Fruit fly (Drosophila melanogaster) whole organism, embryonic: ENCODE data around the gene CG10445.

Source experiments
- Bdp1 ChIP-seq: fragments of 200-800 bp; sonication (Bioruptor generic); optimal IDR thresholded peaks from 3 replicates; lab custom pipeline; 2016; ENCODE audit warnings: missing biosample characterization, missing genetic modification characterization
- Bgb ChIP-seq: fragments of 200-800 bp; sonication (Bioruptor generic); IDR thresholded peaks from 2 replicates; pipeline ENCODE4 v1.3.6; 2022; ENCODE audit warnings: missing biosample characterization, missing genetic modification characterization; ENCODE audit not compliant: partially characterized antibody
- CG10565 ChIP-seq: fragments of 200-800 bp; sonication (Bioruptor generic); optimal IDR thresholded peaks from 3 replicates; lab custom pipeline; 2016; ENCODE audit warnings: missing biosample characterization, mild to moderate bottlenecking, missing genetic modification characterization
- CG11085 ChIP-seq: fragments of 200-800 bp; sonication (Bioruptor generic); IDR thresholded peaks from 2 replicates; pipeline ENCODE4 v1.3.6; 2022; ENCODE audit warnings: missing biosample characterization, missing genetic modification characterization
- CG12299 ChIP-seq: fragments of 200-800 bp; sonication (Bioruptor generic); optimal IDR thresholded peaks from 2 replicates; lab custom pipeline; 2018; ENCODE audit warnings: missing biosample characterization, mild to moderate bottlenecking, missing genetic modification characterization
- CG12391 ChIP-seq: fragments of 200-800 bp; sonication (Bioruptor generic); optimal IDR thresholded peaks from 3 replicates; lab custom pipeline; 2018; ENCODE audit warnings: missing biosample characterization, mild to moderate bottlenecking, missing genetic modification characterization, moderate library complexity
- CG13894 ChIP-seq: fragments of 200-800 bp; sonication (Bioruptor generic); optimal IDR thresholded peaks from 3 replicates; lab custom pipeline; 2018; ENCODE audit warnings: missing biosample characterization, mild to moderate bottlenecking, missing genetic modification characterization, moderate library complexity
- CG14014 ChIP-seq: fragments of 200-800 bp; sonication (Bioruptor generic); IDR thresholded peaks from 2 replicates; pipeline ENCODE4 v1.3.6; 2022; ENCODE audit warnings: missing biosample characterization, missing genetic modification characterization
- CG14860 ChIP-seq: fragments of 200-800 bp; sonication (Bioruptor generic); IDR thresholded peaks from 3 replicates; pipeline ENCODE4 v1.3.6; 2022; ENCODE audit warnings: missing biosample characterization, missing genetic modification characterization; ENCODE audit not compliant: partially characterized antibody
- CG2202 ChIP-seq: fragments of 200-800 bp; sonication (Bioruptor generic); optimal IDR thresholded peaks from 2 replicates; lab custom pipeline; 2018; ENCODE audit warnings: missing biosample characterization, mild to moderate bottlenecking, missing genetic modification characterization
- CG3065 ChIP-seq: fragments of 200-800 bp; sonication (Bioruptor generic); optimal IDR thresholded peaks from 2 replicates; lab custom pipeline; 2016; ENCODE audit warnings: missing biosample characterization, missing genetic modification characterization
- CG31224 ChIP-seq: fragments of 200-800 bp; sonication (Bioruptor generic); IDR thresholded peaks from 2 replicates; pipeline ENCODE4 v1.3.6; 2022; ENCODE audit warnings: missing biosample characterization, missing genetic modification characterization
- CG32767 ChIP-seq: fragments of 200-800 bp; sonication (Bioruptor generic); IDR thresholded peaks from 2 replicates; pipeline ENCODE4 v1.3.6; 2022; ENCODE audit warnings: missing biosample characterization, missing genetic modification characterization
- CG3281 ChIP-seq: fragments of 200-800 bp; sonication (Bioruptor generic); optimal IDR thresholded peaks from 3 replicates; lab custom pipeline; 2017; ENCODE audit warnings: missing biosample characterization, mild to moderate bottlenecking, missing genetic modification characterization
- CG7372 ChIP-seq: fragments of 200-800 bp; sonication (Bioruptor generic); IDR thresholded peaks from 2 replicates; pipeline ENCODE4 v1.3.6; 2022; ENCODE audit warnings: missing biosample characterization, missing genetic modification characterization
- CG7839 ChIP-seq: fragments of 200-800 bp; sonication (Bioruptor generic); optimal IDR thresholded peaks from 3 replicates; lab custom pipeline; 2018; ENCODE audit warnings: missing biosample characterization, mild to moderate bottlenecking, missing genetic modification characterization, moderate library complexity
- CG8924 ChIP-seq: fragments of 200-800 bp; optimal IDR thresholded peaks from 3 replicates; lab custom pipeline; 2019; ENCODE audit warnings: missing biosample characterization, mild to moderate bottlenecking, missing genetic modification characterization, moderate library complexity
- CTCF ChIP-seq: fragments of 200-800 bp; sonication (Bioruptor generic); optimal IDR thresholded peaks from 2 replicates; lab custom pipeline; 2017; ENCODE audit warnings: missing biosample characterization, mild to moderate bottlenecking, missing genetic modification characterization, moderate library complexity
- Chrac-16 ChIP-seq: fragments of 200-800 bp; sonication (Bioruptor generic); optimal IDR thresholded peaks from 3 replicates; lab custom pipeline; 2016; ENCODE audit warnings: missing biosample characterization, missing genetic modification characterization
- Dbx ChIP-seq: fragments of 200-800 bp; sonication (Bioruptor generic); IDR thresholded peaks from 3 replicates; pipeline ENCODE4 v1.3.6; 2022; ENCODE audit warnings: missing biosample characterization, missing genetic modification characterization
- Dip3 ChIP-seq: fragments of 200-800 bp; sonication (Bioruptor generic); optimal IDR thresholded peaks from 3 replicates; lab custom pipeline; 2016; ENCODE audit warnings: missing biosample characterization, missing genetic modification characterization
- Gug ChIP-seq: fragments of 200-800 bp; sonication (Bioruptor generic); IDR thresholded peaks from 4 replicates; pipeline ENCODE4 v1.3.6; 2022; ENCODE audit warnings: missing biosample characterization, missing genetic modification characterization
- Hand ChIP-seq: fragments of 200-800 bp; sonication (Bioruptor generic); optimal IDR thresholded peaks from 2 replicates; lab custom pipeline; 2017; ENCODE audit warnings: mild to moderate bottlenecking, missing biosample characterization, missing genetic modification reagents, missing genetic modification characterization
- MBD-R2 ChIP-seq: fragments of 200-800 bp; sonication (Bioruptor generic); IDR thresholded peaks from 2 replicates; pipeline ENCODE4 v1.3.6; 2022; ENCODE audit warnings: missing biosample characterization, missing genetic modification characterization
- Med ChIP-seq: fragments of 200-800 bp; sonication (Bioruptor generic); peaks from one replicate; lab custom pipeline; 2016; ENCODE audit warnings: missing biosample characterization, missing genetic modification characterization, mild to moderate bottlenecking, inconsistent platforms, moderate library complexity
- NK7.1 ChIP-seq: fragments of 200-800 bp; sonication (Bioruptor generic); optimal IDR thresholded peaks from 3 replicates; lab custom pipeline; 2016; ENCODE audit warnings: missing biosample characterization, missing genetic modification characterization
- Nf-YB ChIP-seq: fragments of 200-800 bp; sonication (Bioruptor generic); optimal IDR thresholded peaks from 3 replicates; lab custom pipeline; 2019; ENCODE audit warnings: missing biosample characterization, mild to moderate bottlenecking, missing genetic modification characterization, moderate library complexity
- Nf-YC ChIP-seq: fragments of 200-800 bp; optimal IDR thresholded peaks from 3 replicates; lab custom pipeline; 2019; ENCODE audit warnings: missing biosample characterization, mild to moderate bottlenecking, missing genetic modification characterization, moderate library complexity
- Oli ChIP-seq: fragments of 200-800 bp; sonication (Bioruptor generic); optimal IDR thresholded peaks from 2 replicates; lab custom pipeline; 2018; ENCODE audit warnings: missing biosample characterization, mild to moderate bottlenecking, missing genetic modification characterization, moderate library complexity
- Side ChIP-seq: fragments of 200-800 bp; sonication (Bioruptor generic); optimal IDR thresholded peaks from 2 replicates; lab custom pipeline; 2016; ENCODE audit warnings: missing biosample characterization, missing genetic modification characterization
- Sin3A ChIP-seq: fragments of >200 bp; optimal IDR thresholded peaks from 2 replicates; lab custom pipeline; 2018
- Sry-β ChIP-seq: fragments of 200-800 bp; sonication (Bioruptor generic); optimal IDR thresholded peaks from 2 replicates; lab custom pipeline; 2018; ENCODE audit warnings: missing biosample characterization, mild to moderate bottlenecking, missing genetic modification characterization, moderate library complexity
- Xbp1 ChIP-seq: fragments of 200-800 bp; sonication (Bioruptor generic); optimal IDR thresholded peaks from 3 replicates; lab custom pipeline; 2016; ENCODE audit warnings: missing biosample characterization, mild to moderate bottlenecking, missing genetic modification characterization
- al ChIP-seq: fragments of 200-800 bp; sonication (Bioruptor generic); IDR thresholded peaks from 2 replicates; pipeline ENCODE4 v1.3.6; 2022; ENCODE audit warnings: missing biosample characterization, missing genetic modification characterization
- ap ChIP-seq: fragments of 200-800 bp; sonication (Bioruptor generic); IDR thresholded peaks from 2 replicates; pipeline ENCODE4 v1.3.6; 2022; ENCODE audit warnings: missing biosample characterization, missing genetic modification characterization
- bcd ChIP-seq: fragments of 200-800 bp; sonication (Bioruptor generic); optimal IDR thresholded peaks from 2 replicates; lab custom pipeline; 2017; ENCODE audit warnings: missing biosample characterization, mild to moderate bottlenecking, missing genetic modification characterization
- br ChIP-seq: fragments of >200 bp; optimal IDR thresholded peaks from 2 replicates; lab custom pipeline; 2017
- btn ChIP-seq: fragments of 200-800 bp; sonication (Bioruptor generic); optimal IDR thresholded peaks from 2 replicates; lab custom pipeline; 2016; ENCODE audit warnings: missing biosample characterization, missing genetic modification characterization
- crc ChIP-seq: fragments of 200-800 bp; sonication (Bioruptor generic); optimal IDR thresholded peaks from 2 replicates; lab custom pipeline; 2016; ENCODE audit warnings: missing biosample characterization, missing genetic modification characterization
- gfzf ChIP-seq: fragments of 200-800 bp; sonication (Bioruptor generic); optimal IDR thresholded peaks from 2 replicates; lab custom pipeline; 2016; ENCODE audit warnings: missing biosample characterization, mild to moderate bottlenecking, missing genetic modification characterization, moderate library complexity
- ham ChIP-seq: fragments of 200-800 bp; sonication (Bioruptor generic); IDR thresholded peaks from 2 replicates; pipeline ENCODE4 v1.3.6; 2022; ENCODE audit warnings: missing biosample characterization, missing genetic modification characterization
- ind ChIP-seq: fragments of 200-800 bp; sonication (Bioruptor generic); optimal IDR thresholded peaks from 3 replicates; lab custom pipeline; 2016; ENCODE audit warnings: missing biosample characterization, missing genetic modification characterization
- jumu ChIP-seq: fragments of 200-800 bp; sonication (Bioruptor generic); optimal IDR thresholded peaks from 3 replicates; lab custom pipeline; 2016; ENCODE audit warnings: missing biosample characterization, missing genetic modification characterization
- maf-S ChIP-seq: fragments of 200-800 bp; sonication (Bioruptor generic); optimal IDR thresholded peaks from 2 replicates; lab custom pipeline; 2016; ENCODE audit warnings: missing biosample characterization, missing genetic modification characterization
- pan ChIP-seq, 4 experiments: fragments of >200 bp in 3 of 4; fragments of 200-800 bp in 1 of 4; sonication (Bioruptor generic) in 1 of 4; optimal IDR thresholded peaks in 3 of 4; IDR thresholded peaks in 1 of 4; 2 replicates each; pipeline versions ENCODE4 v1.3.6 to Lab custom; 2017 to 2022; ENCODE audit warnings: missing biosample characterization in 2 of 4, missing genetic modification characterization in 2 of 4, mixed read lengths in 1 of 4
- pum ChIP-seq: fragments of 200-800 bp; sonication (Bioruptor generic); optimal IDR thresholded peaks from 2 replicates; lab custom pipeline; 2016; ENCODE audit warnings: missing biosample characterization, missing genetic modification characterization
- sna ChIP-seq: fragments of 200-800 bp; sonication (Bioruptor generic); IDR thresholded peaks from 2 replicates; pipeline ENCODE4 v1.3.6; 2022; ENCODE audit warnings: missing biosample characterization, missing genetic modification characterization; ENCODE audit not compliant: partially characterized antibody
- stwl ChIP-seq: fragments of 200-800 bp; sonication (Bioruptor generic); optimal IDR thresholded peaks from 3 replicates; lab custom pipeline; 2018; ENCODE audit warnings: missing biosample characterization, mild to moderate bottlenecking, missing genetic modification characterization, moderate library complexity
- trem ChIP-seq: fragments of 200-800 bp; optimal IDR thresholded peaks from 3 replicates; lab custom pipeline; 2019; ENCODE audit warnings: missing biosample characterization, mild to moderate bottlenecking, missing genetic modification characterization, moderate library complexity
- tx ChIP-seq: fragments of 200-800 bp; sonication (Bioruptor generic); optimal IDR thresholded peaks from 2 replicates; lab custom pipeline; 2016; ENCODE audit warnings: missing biosample characterization, missing genetic modification characterization
- usp ChIP-seq: fragments of >200 bp; optimal IDR thresholded peaks from 2 replicates; lab custom pipeline; 2017; ENCODE audit warnings: missing biosample characterization, missing genetic modification characterization
- zen ChIP-seq: fragments of 200-800 bp; sonication (Bioruptor generic); optimal IDR thresholded peaks from 3 replicates; lab custom pipeline; 2018; ENCODE audit warnings: missing biosample characterization, mild to moderate bottlenecking, missing genetic modification characterization, moderate library complexity

CG10445 gene

DNA sequence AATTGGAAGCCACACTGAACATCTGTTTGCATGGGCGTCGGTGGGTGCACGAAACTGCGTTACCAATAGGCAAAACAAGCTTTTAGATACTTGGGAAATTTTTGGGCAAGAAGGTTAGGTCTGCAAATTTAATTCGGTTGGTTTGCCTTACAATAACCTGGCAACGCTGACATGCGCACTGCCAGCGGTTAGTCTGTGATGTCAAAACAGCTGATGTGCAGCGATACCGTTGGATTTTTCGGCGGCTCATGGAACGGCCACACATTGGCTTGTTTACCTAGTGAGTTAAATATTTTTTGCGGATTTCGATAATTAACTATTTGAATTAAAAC lies 33.3 kb downstream of the CG10445 start, which contains the start of gene ArgRS-m (continued):
- peak; percentile 28 for TF ChIP-seq maf-S (GFP tag; lab: Kevin White, UChicago)
- TF ChIP-seq CG7372: no peak
- TF ChIP-seq Hand (GFP tag; lab: Kevin White, UChicago): no peak
- peak; percentile 43 for TF ChIP-seq CG8924 (tag; lab: Kevin White, UChicago)
- no peak for TF ChIP-seq br (lab: Kevin White, UChicago)
- peak; percentile 93 for TF ChIP-seq MBD-R2 (GFP tag; lab: Robert Waterston, UW)
- TF ChIP-seq Nf-YC (tag; lab: Kevin White, UChicago): peak; percentile 17
- no peak for TF ChIP-seq pum
- no peak for TF ChIP-seq ap (GFP tag; lab: Robert Waterston, UW)
- TF ChIP-seq bcd (GFP tag; lab: Kevin White, UChicago): peak; percentile 45
- no peak; the same call in 1 of the 2 replicates for TF ChIP-seq al (GFP tag; lab: Robert Waterston, UW)
- no peak for TF ChIP-seq Sry-β (GFP tag; lab: Kevin White, UChicago)
- peak; percentile 65 for TF ChIP-seq tx (GFP tag; lab: Kevin White, UChicago)
- no peak for TF ChIP-seq pan (optimal IDR thresholded peaks at IDR 0.05; lab: Kevin White, UChicago)
- peak in 1 of 2 experiments; percentile 37 for TF ChIP-seq pan (GFP tag; optimal IDR thresholded peaks at IDR 0.05 in 1 of 2, IDR thresholded peaks at IDR 0.05 in 1 of 2)
- TF ChIP-seq CG11085 (GFP tag; lab: Robert Waterston, UW): no peak
- peak; percentile 40; the same call in 2 of the 4 replicates for TF ChIP-seq Gug
- TF ChIP-seq Chrac-16 (GFP tag; lab: Kevin White, UChicago): peak; percentile 7
- no peak for TF ChIP-seq Bgb
- TF ChIP-seq CG32767: 0 out of 2 replicates have a peak, but pooled peaks have one; percentile 47
- TF ChIP-seq CG7839: peak; percentile 45
- TF ChIP-seq Xbp1: peak; percentile 47
- no peak for TF ChIP-seq CG31224 (GFP tag; lab: Robert Waterston, UW)
- peak; percentile 15 for TF ChIP-seq CG3281 (GFP tag; lab: Kevin White, UChicago)
- peak; percentile 6 for TF ChIP-seq Nf-YB (GFP tag; lab: Kevin White, UChicago)
- TF ChIP-seq CTCF (GFP tag; lab: Kevin White, UChicago): no peak
- peak; percentile 2 for TF ChIP-seq zen (tag; lab: Kevin White, UChicago)
- TF ChIP-seq Side (GFP tag; lab: Kevin White, UChicago): peak; percentile 41
- no peak for TF ChIP-seq ham (GFP tag; lab: Robert Waterston, UW)
- TF ChIP-seq Dbx (GFP tag; lab: Robert Waterston, UW): peak; percentile 39; the same call in 1 of the 3 replicates
- TF ChIP-seq Bdp1 (GFP tag; lab: Kevin White, UChicago): peak; percentile 43
- no peak for TF ChIP-seq crc (GFP tag; lab: Kevin White, UChicago)
- no peak for TF ChIP-seq CG12299 (tag; lab: Kevin White, UChicago)
- TF ChIP-seq stwl (tag; lab: Kevin White, UChicago): peak; percentile 76
- TF ChIP-seq Sin3A (lab: Kevin White, UChicago): peak; percentile 76
- peak; percentile 79 for TF ChIP-seq trem (tag; lab: Kevin White, UChicago)
- no peak for TF ChIP-seq CG14860
- no peak for TF ChIP-seq CG2202 (tag; lab: Kevin White, UChicago)
- TF ChIP-seq CG13894 (tag; lab: Kevin White, UChicago): peak; percentile 4
- peak; percentile 44; the same call in 1 of the 2 replicates for TF ChIP-seq sna
- peak; percentile 67 for TF ChIP-seq CG14014 (GFP tag; lab: Robert Waterston, UW)
- TF ChIP-seq CG3065 (GFP tag; lab: Kevin White, UChicago): no peak
- peak; percentile 67 for TF ChIP-seq ind (GFP tag; lab: Kevin White, UChicago)
- peak; percentile 8 for TF ChIP-seq Oli
- peak; percentile 83 for TF ChIP-seq gfzf (GFP tag; lab: Kevin White, UChicago)
- peak; percentile 68 for TF ChIP-seq jumu
- peak; percentile 53 for TF ChIP-seq Dip3 (GFP tag; lab: Kevin White, UChicago)
- peak; percentile 53 for TF ChIP-seq CG12391
- no peak for TF ChIP-seq CG10565 (GFP tag; lab: Kevin White, UChicago)
- peak; percentile 95 for TF ChIP-seq Med (GFP tag; lab: Kevin White, UChicago)
- TF ChIP-seq usp (GFP tag; lab: Kevin White, UChicago): no peak
- no peak for TF ChIP-seq btn (GFP tag; lab: Kevin White, UChicago)
- peak; percentile 16 for TF ChIP-seq NK7.1 (GFP tag; lab: Kevin White, UChicago)
